Worm (Caenorhabditis elegans): Measurements from ENCODE around the gene F19G12.8.

The F19G12.8 gene

DNA sequence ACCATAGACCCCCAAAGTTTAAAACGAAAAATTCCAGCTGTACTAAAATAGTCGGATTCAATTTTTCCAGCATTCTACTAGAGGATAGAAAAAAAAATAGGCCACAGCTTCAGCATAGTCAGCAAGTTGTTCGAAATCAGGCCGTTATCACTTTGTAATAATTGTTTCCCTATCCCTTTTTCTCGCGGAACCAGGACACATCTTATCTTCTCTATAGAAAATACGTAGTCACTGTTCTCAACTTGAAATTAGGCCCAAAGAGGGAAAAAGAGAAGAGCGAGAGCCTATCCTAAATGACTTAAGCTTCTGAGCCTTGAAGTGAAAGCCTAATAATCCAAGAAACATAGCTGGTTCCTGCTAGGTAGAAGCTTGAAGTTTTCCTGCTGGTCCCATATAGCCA is 28.6 kb downstream of the F19G12.8 start (continued):
- TF ChIP-seq snpc-4 (tag; optimal IDR thresholded peaks at IDR 0.05): no peak
- no peak for TF ChIP-seq elt-1 (tag; optimal IDR thresholded peaks at IDR 0.05)
- TF ChIP-seq nhr-28 (tag; optimal IDR thresholded peaks at IDR 0.05): no peak
- TF ChIP-seq lsy-12 (tag; optimal IDR thresholded peaks at IDR 0.05): peak; percentile 34
- no peak for TF ChIP-seq nhr-12 (tag; optimal IDR thresholded peaks at IDR 0.05)
- TF ChIP-seq unc-39 (tag; optimal IDR thresholded peaks at IDR 0.05): no peak
- peak; percentile 89 for TF ChIP-seq ama-1 (optimal IDR thresholded peaks at IDR 0.05)
- TF ChIP-seq daf-12 (tag; optimal IDR thresholded peaks at IDR 0.05): no peak
- TF ChIP-seq elt-2 (tag; optimal IDR thresholded peaks at IDR 0.05): peak; percentile 33
- TF ChIP-seq unc-62 (GFP tag; optimal IDR thresholded peaks at IDR 0.05): no peak
- no peak for TF ChIP-seq eor-1 (tag; optimal IDR thresholded peaks at IDR 0.05)

DNA sequence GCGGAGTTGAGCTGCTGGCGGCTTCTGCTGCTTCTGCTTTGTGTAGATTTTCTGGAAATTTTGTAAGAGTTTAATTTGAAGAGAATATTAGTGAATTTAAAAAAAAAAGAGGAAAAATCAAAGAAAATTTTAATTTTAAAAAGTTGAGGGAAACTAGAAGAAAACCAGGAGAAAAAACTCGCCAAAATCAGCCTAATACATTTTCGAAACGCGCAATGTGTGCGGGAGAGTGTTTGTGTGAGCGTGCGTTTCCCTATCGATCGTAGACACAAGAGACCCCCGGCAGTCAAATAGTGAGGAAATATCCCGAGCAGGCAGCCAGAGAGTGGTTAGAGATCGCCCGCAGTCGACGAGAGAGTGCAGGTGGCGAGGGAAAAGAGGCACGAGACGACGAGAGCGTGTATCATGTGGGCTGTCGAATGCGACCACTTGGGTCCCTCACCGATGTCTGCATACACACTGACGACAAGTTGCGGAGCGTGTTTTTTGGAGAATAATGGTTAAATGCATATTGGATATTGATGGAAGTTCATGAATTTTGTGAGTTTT is 29.5 kb downstream of the F19G12.8 start, which contains the start of gene zfp-3:
Gene zfp-3, minus strand, starts transcription at position 51 of the 549 bp plus-strand sequence.
- TF ChIP-seq skn-1 (tag; optimal IDR thresholded peaks at IDR 0.05) (peak; percentile 91), ztf-11 (tag; optimal IDR thresholded peaks at IDR 0.05) (no peak), jun-1 (tag; optimal IDR thresholded peaks at IDR 0.05) (peak; percentile 98), fkh-10 (GFP tag; optimal IDR thresholded peaks at IDR 0.05) (peak; percentile 88), ceh-16 (tag; optimal IDR thresholded peaks at IDR 0.05) (no peak), nhr-76 (tag; optimal IDR thresholded peaks at IDR 0.05) (no peak), nhr-23 (tag; optimal IDR thresholded peaks at IDR 0.05) (peak; percentile 93), mml-1 (tag; optimal IDR thresholded peaks at IDR 0.05) (peak; percentile 17), nfya-1 (tag; optimal IDR thresholded peaks at IDR 0.05; ENCODE audit: insufficient read depth) (peak; percentile 97), egl-5 (tag; optimal IDR thresholded peaks at IDR 0.05) (peak; percentile 79), nhr-43 (tag; optimal IDR thresholded peaks at IDR 0.05; ENCODE audit: poor library complexity, severe bottlenecking) (peak; percentile 86), ceh-9 (tag; optimal IDR thresholded peaks at IDR 0.05) (no peak), ztf-4 (tag; optimal IDR thresholded peaks at IDR 0.05) (no peak), snpc-4 (tag; optimal IDR thresholded peaks at IDR 0.05) (peak; percentile 82), nhr-77 (tag; optimal IDR thresholded peaks at IDR 0.05) (peak; percentile 77), elt-3 (tag; optimal IDR thresholded peaks at IDR 0.05) (peak in 1 of 3 experiments; percentile 20), egl-27 (tag; optimal IDR thresholded peaks at IDR 0.05) (peak; percentile 89), mdl-1 (tag; optimal IDR thresholded peaks at IDR 0.05) (peak; percentile 91), nhr-28 (tag; optimal IDR thresholded peaks at IDR 0.05) (no peak), nhr-12 (tag; optimal IDR thresholded peaks at IDR 0.05) (no peak), pha-4 (tag; optimal IDR thresholded peaks at IDR 0.05) (peak; percentile 96), zag-1 (tag; optimal IDR thresholded peaks at IDR 0.05) (no peak), nhr-25 (tag; optimal IDR thresholded peaks at IDR 0.05) (peak; percentile 93), elt-2 (tag; optimal IDR thresholded peaks at IDR 0.05) (peak; percentile 82), elt-1 (tag; optimal IDR thresholded peaks at IDR 0.05) (peak; percentile 61), nhr-67 (tag; optimal IDR thresholded peaks at IDR 0.05) (no peak), ama-1 (optimal IDR thresholded peaks at IDR 0.05) (peak; percentile 62), nhr-237 (tag; optimal IDR thresholded peaks at IDR 0.05) (no peak), pqm-1 (tag; optimal IDR thresholded peaks at IDR 0.05) (peak; percentile 81), lin-15B (tag; optimal IDR thresholded peaks at IDR 0.05) (peak; percentile 87), ceh-82 (tag; optimal IDR thresholded peaks at IDR 0.05) (peak; percentile 76), hmg-11 (tag; optimal IDR thresholded peaks at IDR 0.05) (peak; percentile 99), fkh-2 (tag; optimal IDR thresholded peaks at IDR 0.05) (no peak), ZK546.5 (tag; optimal IDR thresholded peaks at IDR 0.05) (peak; percentile 14), unc-62 (GFP tag; optimal IDR thresholded peaks at IDR 0.05) (peak; percentile 90), lsy-12 (tag; optimal IDR thresholded peaks at IDR 0.05) (peak; percentile 83), nhr-11 (tag; optimal IDR thresholded peaks at IDR 0.05) (peak; percentile 71), R02D3.7 (tag; optimal IDR thresholded peaks at IDR 0.05) (peak; percentile 78), daf-12 (tag; optimal IDR thresholded peaks at IDR 0.05) (no peak), aly-2 (tag; optimal IDR thresholded peaks at IDR 0.05) (no peak), sea-2 (GFP tag; optimal IDR thresholded peaks at IDR 0.05) (peak; percentile 78), eor-1 (tag; optimal IDR thresholded peaks at IDR 0.05) (no peak), tbx-2 (tag; optimal IDR thresholded peaks at IDR 0.05) (peak; percentile 87), unc-39 (tag; optimal IDR thresholded peaks at IDR 0.05) (no peak), ceh-28 (tag; optimal IDR thresholded peaks at IDR 0.05) (peak; percentile 95), fos-1 (tag; optimal IDR thresholded peaks at IDR 0.05) (peak; percentile 73), lin-39 (tag; optimal IDR thresholded peaks at IDR 0.05) (peak; percentile 97)
